Worm (Caenorhabditis elegans): ENCODE results near the gene Y79H2A.2.

ce11 chrIII:11991654-11992292 is 38.8 kb downstream of the Y79H2A.2 start:
- no peak for TF ChIP-seq sdz-38 (tag; optimal IDR thresholded peaks at IDR 0.05)
- TF ChIP-seq snpc-1.1 (tag; optimal IDR thresholded peaks at IDR 0.05; ENCODE audit: insufficient read depth), result no peak
